Fruit fly (Drosophila melanogaster) whole organism, larva: ENCODE measurements around the gene CG7213.
"Not testable (repeated sequence)": the region's sequence is repeated elsewhere in the genome, so short reads cannot be mapped to it uniquely, and the experiment has no call there.

Experiments
- noc ChIP-seq: fragments of 200-800 bp; sonication (Bioruptor generic); optimal IDR thresholded peaks from 3 replicates; lab custom pipeline; 2019; ENCODE audit warnings: missing biosample characterization, mild to moderate bottlenecking, missing genetic modification characterization, moderate library complexity

The CG7213 gene

dm6 chr3L:8240501-8240900 is at the start of gene CG7213:
CG7213 (minus strand) TSS chr3L:8240601.
- TF ChIP-seq noc (tag; lab: Kevin White, UChicago), result no peak

DNA sequence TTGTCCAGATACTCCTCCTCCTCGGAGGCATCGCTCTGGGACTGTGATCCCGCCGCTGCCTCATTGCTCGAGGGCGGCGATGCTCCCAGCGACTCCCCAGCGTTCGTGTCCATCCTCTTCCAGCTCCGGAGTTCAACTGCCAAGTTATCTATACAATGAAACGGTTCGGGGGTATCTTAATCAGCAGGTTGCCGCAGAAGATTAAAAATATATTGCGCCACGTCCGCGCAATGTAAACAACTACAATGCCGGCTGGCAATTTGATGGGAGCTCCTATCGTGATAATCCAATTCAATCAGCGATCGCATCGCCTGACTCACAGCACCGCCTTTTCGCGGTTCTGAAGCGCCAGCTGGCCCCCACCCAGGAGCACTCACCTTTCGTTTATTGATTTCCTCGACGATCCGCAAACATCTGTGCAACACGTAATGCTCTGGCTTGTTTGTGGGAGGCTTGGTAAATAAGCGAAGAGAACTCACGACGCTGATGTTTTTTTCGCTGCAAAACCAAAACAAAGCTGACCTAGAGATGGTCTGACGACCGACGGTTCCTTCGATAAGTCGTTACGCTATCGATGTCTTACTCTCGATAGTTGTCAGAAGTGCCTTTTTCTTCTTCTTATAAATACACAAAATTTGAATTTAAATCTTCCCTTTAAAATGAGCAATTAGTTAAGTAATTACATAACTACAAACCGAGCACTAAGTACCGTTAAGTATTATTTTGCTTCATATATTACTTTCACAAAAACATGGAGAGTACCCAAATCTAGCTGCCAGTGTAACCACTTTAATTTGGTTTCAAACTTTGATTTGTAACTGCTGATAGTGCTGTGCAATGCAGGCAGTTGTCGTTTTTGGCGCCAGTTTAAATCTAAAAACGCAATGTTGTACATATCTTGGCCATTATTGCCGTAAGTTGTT is 49.2 kb upstream of the CG7213 start, which contains the start of gene cert:
TSS of gene cert (minus strand) at position 535 of the 923 bp plus-strand sequence.
- peak; percentile 33 for TF ChIP-seq noc (tag; lab: Kevin White, UChicago)

DNA sequence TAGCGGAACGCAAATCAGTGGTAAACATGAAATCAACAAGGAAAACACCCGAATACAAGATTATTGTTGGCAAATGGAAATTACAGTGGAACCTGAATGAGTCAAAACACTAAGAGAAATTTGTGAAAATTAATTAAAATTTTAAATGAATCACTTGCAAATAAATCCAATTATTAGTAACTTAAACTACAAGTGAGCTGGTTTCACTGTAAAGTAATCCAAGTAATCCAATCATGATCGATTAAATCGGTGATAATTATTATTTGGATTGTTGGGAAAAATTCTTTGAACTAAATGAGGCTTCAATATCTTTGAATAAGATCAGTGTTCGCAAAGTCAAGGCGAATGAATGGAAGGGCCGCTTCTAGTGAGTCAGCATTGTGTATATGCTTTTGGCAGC is 48.0 kb upstream of the CG7213 start:
- no peak for TF ChIP-seq noc (tag; lab: Kevin White, UChicago)

DNA sequence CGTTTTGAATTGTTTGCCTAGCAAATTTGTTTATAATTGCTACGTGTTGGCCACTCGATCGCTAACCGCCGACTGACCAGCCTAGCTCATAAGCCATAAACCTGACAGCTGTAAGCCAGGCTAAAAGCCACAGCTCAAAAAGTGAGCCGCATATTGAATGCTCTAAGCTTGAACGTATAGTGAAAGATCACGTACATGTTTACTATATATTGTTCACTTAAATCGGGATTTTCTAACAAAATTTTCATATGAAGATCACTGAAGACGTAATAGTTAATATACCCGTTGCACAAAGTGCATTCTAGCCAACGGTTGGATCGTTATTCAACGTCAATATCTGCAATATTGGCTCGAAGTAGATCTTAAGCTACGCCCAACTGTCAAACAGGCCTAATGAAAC is 46.0 kb upstream of the CG7213 start:
- no peak for TF ChIP-seq noc (tag; lab: Kevin White, UChicago)

DNA sequence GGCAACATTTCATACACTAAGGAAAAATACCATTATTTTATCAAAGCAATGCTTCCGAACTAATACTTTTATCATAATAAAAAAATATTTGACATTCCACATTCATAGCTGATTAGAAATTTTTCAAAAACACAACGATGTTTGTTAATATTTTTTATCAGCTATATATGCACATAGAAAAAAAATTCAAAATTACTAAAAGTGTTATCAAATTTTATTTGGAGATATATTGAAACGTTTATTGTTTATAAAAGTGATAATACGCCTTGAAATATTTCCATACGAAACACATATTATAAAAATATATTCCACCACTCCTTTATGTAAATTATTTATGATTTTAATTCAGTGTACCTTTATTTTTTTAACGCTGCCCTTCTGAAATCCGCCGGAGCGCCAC is 45.4 kb upstream of the CG7213 start:
- no peak for TF ChIP-seq noc (tag; lab: Kevin White, UChicago)

- no peak for TF ChIP-seq noc (tag; lab: Kevin White, UChicago)
Observed at dm6 chr3L:8285291-8285690, 44.9 kb upstream of the CG7213 start.

DNA sequence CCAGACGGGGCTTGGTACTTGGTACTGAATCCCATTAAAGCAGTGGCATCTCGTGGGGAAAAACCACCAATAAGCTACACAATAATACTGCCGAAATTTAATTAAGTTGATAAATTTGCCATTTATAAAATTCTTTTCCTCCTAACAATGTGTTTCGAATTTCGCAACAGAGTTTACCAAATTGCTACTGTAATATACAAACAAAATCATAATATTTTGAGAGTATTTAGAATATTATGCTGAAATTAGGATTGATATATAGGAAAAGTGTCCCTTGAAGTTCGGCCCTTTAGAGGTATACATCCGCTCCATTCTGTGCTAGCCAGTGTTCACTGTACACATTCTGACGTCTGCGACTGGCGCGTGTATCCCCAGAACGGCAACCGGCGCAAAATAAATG is 44.2 kb upstream of the CG7213 start:
- TF ChIP-seq noc (tag; lab: Kevin White, UChicago), result peak; percentile 43

- TF ChIP-seq noc (tag; lab: Kevin White, UChicago), result no peak
Observed at dm6 chr3L:8240932-8241331, 531 bp upstream of the CG7213 start.

DNA sequence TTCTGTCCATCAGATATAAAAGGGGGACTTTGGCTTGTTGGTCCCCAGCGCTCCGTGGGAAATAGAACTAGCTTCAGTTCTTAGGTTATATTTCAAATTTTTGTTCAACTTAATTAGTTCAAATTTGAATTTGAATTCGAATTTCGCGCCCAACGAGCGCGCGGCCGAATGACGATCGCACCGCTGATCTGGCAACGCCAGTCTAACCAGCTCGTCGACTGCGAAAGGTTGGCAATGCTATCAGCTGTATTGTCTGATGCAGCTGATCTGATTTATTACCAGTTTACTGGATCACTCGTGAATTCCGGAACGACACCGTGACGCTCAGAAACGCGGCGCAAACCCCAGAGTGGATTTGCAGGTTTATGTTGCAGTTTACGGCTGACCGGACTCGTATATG is 2.1 kb downstream of the CG7213 start, which contains the start of gene Dscam4:
TSS of gene Dscam4 (plus strand) at position 301 of the 400 bp plus-strand sequence.
- not testable (repeated sequence) for TF ChIP-seq noc (tag; lab: Kevin White, UChicago)

dm6 chr3L:8228924-8229323 is 11.5 kb downstream of the CG7213 start, which contains the start of gene eIF4E3:
eIF4E3 (plus strand) TSS chr3L:8229224.
- TF ChIP-seq noc (tag; lab: Kevin White, UChicago), result no peak

DNA sequence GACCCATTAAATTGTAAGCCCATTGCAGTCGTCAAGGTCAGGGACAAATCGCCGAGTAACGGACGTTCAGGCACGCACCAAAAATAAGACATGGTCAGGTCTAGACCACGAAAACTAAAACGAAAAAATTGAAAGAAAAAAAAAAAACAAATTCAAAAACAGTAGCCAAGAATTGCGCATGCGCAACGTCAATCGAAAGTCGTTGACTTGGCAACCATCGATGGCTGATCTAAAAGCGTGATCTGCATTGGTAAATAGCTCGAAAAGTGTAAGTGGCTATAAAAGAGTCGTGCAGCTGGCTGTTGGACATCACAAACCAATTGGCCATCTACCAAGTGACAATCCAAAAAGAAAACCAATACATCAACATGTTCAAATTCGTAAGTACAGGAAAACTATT is 18.6 kb downstream of the CG7213 start, which contains the start of gene CG13678:
TSS of gene CG13678 (plus strand) at position 307 of the 400 bp plus-strand sequence.
- TF ChIP-seq noc (tag; lab: Kevin White, UChicago), result no peak

DNA sequence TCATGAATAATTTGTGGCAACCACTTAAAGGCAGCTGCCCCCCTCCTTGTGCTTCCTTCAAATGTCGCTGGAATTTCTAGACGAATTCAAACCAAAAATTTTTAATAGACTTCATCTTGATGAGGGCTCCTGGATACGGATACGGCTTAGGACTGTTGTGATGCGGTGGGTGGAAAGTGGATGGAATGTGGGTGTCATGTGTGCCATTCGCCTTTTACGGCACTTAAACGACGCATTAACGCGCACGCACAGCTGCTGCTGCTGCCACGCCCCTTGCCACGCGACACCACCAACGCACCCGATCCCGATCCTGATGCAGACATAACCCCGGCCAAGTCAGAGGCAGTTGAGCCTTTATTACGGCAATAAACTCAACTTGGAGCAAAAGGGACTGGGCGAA is 20.7 kb downstream of the CG7213 start:
- TF ChIP-seq noc (tag; lab: Kevin White, UChicago), result no peak

DNA sequence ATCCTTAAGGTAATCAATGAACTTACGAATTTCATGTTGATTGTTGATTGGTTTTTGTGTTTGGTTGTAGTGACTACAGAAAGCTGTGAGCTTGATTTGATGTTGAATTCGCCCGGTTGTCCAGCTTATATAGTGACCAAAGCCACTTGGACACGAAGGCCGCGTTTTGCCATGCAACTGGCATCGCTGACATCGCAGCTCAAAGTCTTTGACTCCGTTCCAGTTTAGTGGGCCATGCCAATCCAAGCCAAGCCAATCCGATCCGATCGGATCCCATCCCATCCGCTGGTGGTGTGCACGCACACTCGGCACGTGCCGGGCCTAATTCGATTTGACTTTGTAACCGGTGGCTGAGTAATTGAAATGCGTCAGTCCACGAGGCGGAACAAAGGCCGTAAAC is 21.5 kb downstream of the CG7213 start, which contains the start of gene CG13674:
TSS of gene CG13674 (minus strand) at position 101 of the 400 bp plus-strand sequence.
- TF ChIP-seq noc (tag; lab: Kevin White, UChicago), result no peak

dm6 chr3L:8214980-8215379 is 25.4 kb downstream of the CG7213 start, which contains the start of gene CG8012:
CG8012 (plus strand) TSS chr3L:8215280.
- no peak for TF ChIP-seq noc (tag; lab: Kevin White, UChicago)

- no peak for TF ChIP-seq noc (tag; lab: Kevin White, UChicago)
Observed at dm6 chr3L:8211590-8211989, 28.8 kb downstream of the CG7213 start, which contains the start of gene CG8006. CG8006 (plus strand) TSS chr3L:8211890.

DNA sequence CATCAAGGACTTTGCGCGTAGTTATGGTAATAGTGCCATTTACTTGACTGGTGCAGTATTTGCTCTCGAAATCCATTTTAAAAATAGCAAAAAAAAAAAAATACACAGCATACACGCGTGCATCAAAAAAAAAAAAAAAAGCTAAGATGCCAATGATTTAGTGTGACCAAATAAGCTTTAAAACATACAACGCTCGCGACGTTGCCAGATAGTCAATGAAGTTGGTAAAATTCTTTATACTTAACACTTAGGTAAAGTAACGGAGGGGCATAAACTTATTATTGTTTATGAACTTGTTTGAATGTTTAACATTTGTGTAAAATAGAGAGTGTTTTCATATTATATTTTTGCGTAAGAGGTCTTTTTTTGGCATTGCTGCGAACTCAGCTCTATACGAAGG is 29.8 kb downstream of the CG7213 start, which contains the start of gene tut:
TSS of gene tut (minus strand) at position 148 of the 400 bp plus-strand sequence.
- no peak for TF ChIP-seq noc (tag; lab: Kevin White, UChicago)
